Fruit fly (Drosophila melanogaster): ENCODE data around the gene CG3862.

CG3862 gene

dm6 chr2L:855052-855547 is 29.4 kb upstream of the CG3862 start, which contains the start of gene CG13949:
Gene CG13949 (plus strand): TSS chr2L:855337.
- peak; percentile 17 for TF ChIP-seq noc (tag; optimal IDR thresholded peaks at IDR 0.05)

dm6 chr2L:852647-853111 is 27.0 kb upstream of the CG3862 start, which contains the start of the genes CG4291 and kraken:
Gene CG4291 (minus strand): TSS chr2L:852730.
Gene kraken (plus strand): TSS chr2L:852768.
- peak; percentile 59 for TF ChIP-seq noc (tag; optimal IDR thresholded peaks at IDR 0.05)

dm6 chr2L:850727-851257 is 25.1 kb upstream of the CG3862 start, which contains the start of gene drongo:
Gene drongo (minus strand): TSS chr2L:851071.
- TF ChIP-seq noc (tag; optimal IDR thresholded peaks at IDR 0.05): peak; percentile 36

dm6 chr2L:849787-850512 is 24.3 kb upstream of the CG3862 start:
- TF ChIP-seq noc (tag; optimal IDR thresholded peaks at IDR 0.05): no peak

- TF ChIP-seq noc (tag; optimal IDR thresholded peaks at IDR 0.05): no peak
Observed at dm6 chr2L:849138-849744, 23.6 kb upstream of the CG3862 start.

dm6 chr2L:847988-848622 is 22.4 kb upstream of the CG3862 start:
- no peak for TF ChIP-seq noc (tag; optimal IDR thresholded peaks at IDR 0.05)

- peak; percentile 75 for TF ChIP-seq noc (tag; optimal IDR thresholded peaks at IDR 0.05)
Observed at dm6 chr2L:847189-847987, 21.7 kb upstream of the CG3862 start.

dm6 chr2L:846167-846868 is 20.7 kb upstream of the CG3862 start:
- peak; percentile 38 for TF ChIP-seq noc (tag; optimal IDR thresholded peaks at IDR 0.05)

- peak; percentile 45 for TF ChIP-seq noc (tag; optimal IDR thresholded peaks at IDR 0.05)
Observed at dm6 chr2L:845341-846004, 19.8 kb upstream of the CG3862 start.

- no peak for TF ChIP-seq noc (tag; optimal IDR thresholded peaks at IDR 0.05)
Observed at dm6 chr2L:843850-844791, 18.5 kb upstream of the CG3862 start.

dm6 chr2L:843301-843700 is 17.6 kb upstream of the CG3862 start:
- TF ChIP-seq noc (tag; optimal IDR thresholded peaks at IDR 0.05): no peak

dm6 chr2L:842873-843272 is 17.2 kb upstream of the CG3862 start:
- no peak for TF ChIP-seq noc (tag; optimal IDR thresholded peaks at IDR 0.05)

- peak; percentile 84 for TF ChIP-seq noc (tag; optimal IDR thresholded peaks at IDR 0.05)
Observed at dm6 chr2L:841708-842107, 16.0 kb upstream of the CG3862 start.
